Worm (Caenorhabditis elegans) whole organism, mixed stage, embryonic: ENCODE measurements around the gene sri-1.

ENCODE experiments used
- M03D4.4 ChIP-seq: sonication (generic microtip); optimal IDR thresholded peaks from 2 replicates; lab custom pipeline; 2017; ENCODE audit warnings: mild to moderate bottlenecking, missing genetic modification characterization, missing compliant biosample characterization
- blmp-1 ChIP-seq: fragments of 150-350 bp; optimal IDR thresholded peaks from 2 replicates; lab custom pipeline; 2014; ENCODE audit warnings: missing biosample characterization, missing genetic modification characterization
- ceh-39 ChIP-seq: fragments of 150-350 bp; optimal IDR thresholded peaks from 2 replicates; lab custom pipeline; 2014; ENCODE audit warnings: missing biosample characterization, missing genetic modification characterization
- ceh-43 ChIP-seq: fragments of 200-800 bp; sonication (Bioruptor generic); optimal IDR thresholded peaks from 2 replicates; lab custom pipeline; 2018; ENCODE audit warnings: mild to moderate bottlenecking, missing genetic modification characterization, moderate library complexity, missing compliant biosample characterization
- ceh-83 ChIP-seq: fragments of 200-800 bp; sonication (Bioruptor generic); optimal IDR thresholded peaks from 2 replicates; lab custom pipeline; 2018; ENCODE audit warnings: mild to moderate bottlenecking, missing genetic modification characterization, missing compliant biosample characterization
- ces-1 ChIP-seq: fragments of 150-350 bp; optimal IDR thresholded peaks from 2 replicates; lab custom pipeline; 2014; ENCODE audit warnings: missing biosample characterization, missing genetic modification reagents, missing genetic modification characterization
- cnd-1 ChIP-seq: fragments of 200-800 bp; sonication (Bioruptor generic); optimal IDR thresholded peaks from 2 replicates; lab custom pipeline; 2018; ENCODE audit warnings: mild to moderate bottlenecking, missing genetic modification characterization, missing compliant biosample characterization
- elt-3 ChIP-seq: fragments of 150-350 bp; optimal IDR thresholded peaks from 2 replicates; lab custom pipeline; 2014; ENCODE audit warnings: missing biosample characterization, missing genetic modification characterization
- ham-2 ChIP-seq: fragments of 200-800 bp; sonication (Bioruptor generic); optimal IDR thresholded peaks from 2 replicates; lab custom pipeline; 2018; ENCODE audit warnings: mild to moderate bottlenecking, missing genetic modification characterization, missing compliant biosample characterization
- hlh-1 ChIP-seq: fragments of 150-350 bp; optimal IDR thresholded peaks from 2 replicates; lab custom pipeline; 2014; ENCODE audit warnings: missing biosample characterization, missing genetic modification reagents, missing genetic modification characterization
- lin-32 ChIP-seq: fragments of 200-800 bp; sonication (Bioruptor generic); optimal IDR thresholded peaks from 2 replicates; lab custom pipeline; 2018; ENCODE audit warnings: mild to moderate bottlenecking, missing genetic modification characterization, missing compliant biosample characterization
- lsy-2 ChIP-seq: fragments of 150-350 bp; optimal IDR thresholded peaks from 2 replicates; lab custom pipeline; 2014; ENCODE audit warnings: missing biosample characterization, missing genetic modification characterization
- mep-1 ChIP-seq: fragments of 150-350 bp; optimal IDR thresholded peaks from 2 replicates; lab custom pipeline; 2017; ENCODE audit warnings: missing biosample characterization, missing genetic modification reagents, missing genetic modification characterization, inconsistent platforms
- mls-2 ChIP-seq: sonication (generic microtip); optimal IDR thresholded peaks from 2 replicates; lab custom pipeline; 2016; ENCODE audit warnings: mild to moderate bottlenecking, missing genetic modification characterization, moderate library complexity, missing compliant biosample characterization
- nhr-12 ChIP-seq: fragments of 150-350 bp; optimal IDR thresholded peaks from 2 replicates; lab custom pipeline; 2014; ENCODE audit warnings: missing biosample characterization, missing genetic modification characterization
- nhr-2 ChIP-seq: fragments of 150-350 bp; optimal IDR thresholded peaks from 2 replicates; lab custom pipeline; 2014; ENCODE audit warnings: missing biosample characterization, missing genetic modification characterization
- nhr-237 ChIP-seq: fragments of 150-350 bp; optimal IDR thresholded peaks from 2 replicates; lab custom pipeline; 2014; ENCODE audit warnings: missing biosample characterization, missing genetic modification characterization
- nhr-28 ChIP-seq: fragments of 150-350 bp; optimal IDR thresholded peaks from 2 replicates; lab custom pipeline; 2014; ENCODE audit warnings: missing biosample characterization, missing genetic modification characterization
- nhr-76 ChIP-seq: sonication (generic microtip); optimal IDR thresholded peaks from 2 replicates; lab custom pipeline; 2017; ENCODE audit warnings: missing biosample characterization, missing genetic modification characterization
- pha-4 ChIP-seq: fragments of 150-350 bp; optimal IDR thresholded peaks from 2 replicates; lab custom pipeline; 2018; ENCODE audit warnings: missing biosample characterization, missing genetic modification reagents, missing genetic modification characterization
- snpc-4 ChIP-seq: fragments of 150-350 bp; optimal IDR thresholded peaks from 2 replicates; lab custom pipeline; 2014; ENCODE audit warnings: missing biosample characterization, missing genetic modification characterization
- sptf-1 ChIP-seq: sonication (generic microtip); optimal IDR thresholded peaks from 2 replicates; lab custom pipeline; 2017; ENCODE audit warnings: mild to moderate bottlenecking, missing genetic modification characterization, moderate library complexity, missing compliant biosample characterization
- tbx-8 ChIP-seq: fragments of 200-800 bp; sonication (Bioruptor generic); optimal IDR thresholded peaks from 2 replicates; lab custom pipeline; 2018; ENCODE audit warnings: mild to moderate bottlenecking, missing genetic modification characterization, moderate library complexity, missing compliant biosample characterization
- unc-120 ChIP-seq: sonication (generic microtip); optimal IDR thresholded peaks from 2 replicates; lab custom pipeline; 2017; ENCODE audit warnings: missing genetic modification characterization, missing compliant biosample characterization; ENCODE audit not compliant: poor library complexity, severe bottlenecking
- unc-39 ChIP-seq: fragments of 150-350 bp; optimal IDR thresholded peaks from 2 replicates; lab custom pipeline; 2014; ENCODE audit warnings: missing biosample characterization, missing genetic modification characterization
- unc-62 ChIP-seq: fragments of 150-350 bp; optimal IDR thresholded peaks from 2 replicates; lab custom pipeline; 2014; ENCODE audit warnings: missing biosample characterization, missing genetic modification reagents, missing genetic modification characterization
- zip-8 ChIP-seq: fragments of 150-350 bp; optimal IDR thresholded peaks from 2 replicates; lab custom pipeline; 2014; ENCODE audit warnings: missing biosample characterization, missing genetic modification characterization
- ztf-11 ChIP-seq: fragments of 150-350 bp; optimal IDR thresholded peaks from 2 replicates; lab custom pipeline; 2014; ENCODE audit warnings: missing biosample characterization, missing genetic modification characterization

The sri-1 gene

DNA sequence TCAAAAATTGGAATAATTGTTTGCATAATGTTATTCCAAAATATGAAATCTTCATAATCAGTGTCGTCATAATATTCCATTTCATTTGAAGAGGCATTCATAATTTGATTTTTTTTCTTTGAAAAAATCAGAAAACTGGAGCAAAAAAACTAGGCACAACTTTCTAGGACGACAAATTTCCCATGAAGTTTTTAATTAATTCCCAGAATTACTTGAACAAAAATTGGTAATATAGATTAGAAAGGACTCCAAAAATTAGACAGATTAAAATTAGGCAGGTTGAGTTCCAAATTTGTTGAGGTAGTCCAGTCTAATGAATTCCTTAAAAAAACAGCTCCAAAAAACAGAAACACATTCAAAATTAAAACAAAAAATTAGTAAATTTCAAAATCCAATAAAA, 12.5 kb downstream of the sri-1 start, which contains the start of gene srw-57:
TSS of gene srw-57 (minus strand) at position 101 of the 400 bp plus-strand sequence.
- TF ChIP-seq ceh-83 (GFP tag; lab: Kevin White, UChicago): no peak
- no peak for TF ChIP-seq nhr-28
- no peak for TF ChIP-seq elt-3 (tag; lab: Kevin White, UChicago)
- no peak for TF ChIP-seq nhr-76
- TF ChIP-seq mls-2 (tag; lab: Kevin White, UChicago): no peak
- TF ChIP-seq unc-62: no peak
- TF ChIP-seq snpc-4 (tag; lab: Kevin White, UChicago): no peak
- TF ChIP-seq lsy-2 (tag; lab: Kevin White, UChicago): no peak
- no peak for TF ChIP-seq nhr-237
- TF ChIP-seq M03D4.4 (tag; lab: Kevin White, UChicago): no peak
- TF ChIP-seq ztf-11 (tag; lab: Kevin White, UChicago): no peak
- TF ChIP-seq ceh-43 (GFP tag; lab: Kevin White, UChicago): no peak
- no peak for TF ChIP-seq nhr-12
- no peak for TF ChIP-seq blmp-1 (tag; lab: Kevin White, UChicago)
- no peak for TF ChIP-seq tbx-8 (GFP tag; lab: Kevin White, UChicago)

DNA sequence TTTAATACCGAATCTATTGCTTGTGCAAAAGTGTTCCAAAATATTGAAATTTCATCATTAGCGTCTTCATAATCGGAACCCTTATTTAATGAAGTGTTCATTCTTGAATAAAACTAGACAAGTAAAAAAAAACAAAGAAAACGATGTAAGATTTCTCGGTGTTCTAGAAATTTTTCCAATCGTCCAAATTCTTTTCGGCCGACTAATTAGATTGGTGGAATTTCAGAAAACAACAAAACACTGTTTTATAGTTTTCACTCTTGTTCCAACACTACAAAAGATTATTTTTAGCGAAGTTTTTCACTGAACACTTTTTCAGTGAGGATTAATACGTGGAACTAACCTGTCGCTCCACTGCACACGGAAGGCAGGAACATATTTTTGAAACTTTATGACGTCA, 14.7 kb downstream of the sri-1 start, which contains the start of gene srw-56:
TSS of gene srw-56 (minus strand) at position 101 of the 400 bp plus-strand sequence.
- no peak for TF ChIP-seq ceh-83 (GFP tag; lab: Kevin White, UChicago)
- TF ChIP-seq zip-8 (tag; lab: Kevin White, UChicago): no peak
- TF ChIP-seq nhr-28: no peak
- TF ChIP-seq, all 35 proteins: peak for 0

DNA sequence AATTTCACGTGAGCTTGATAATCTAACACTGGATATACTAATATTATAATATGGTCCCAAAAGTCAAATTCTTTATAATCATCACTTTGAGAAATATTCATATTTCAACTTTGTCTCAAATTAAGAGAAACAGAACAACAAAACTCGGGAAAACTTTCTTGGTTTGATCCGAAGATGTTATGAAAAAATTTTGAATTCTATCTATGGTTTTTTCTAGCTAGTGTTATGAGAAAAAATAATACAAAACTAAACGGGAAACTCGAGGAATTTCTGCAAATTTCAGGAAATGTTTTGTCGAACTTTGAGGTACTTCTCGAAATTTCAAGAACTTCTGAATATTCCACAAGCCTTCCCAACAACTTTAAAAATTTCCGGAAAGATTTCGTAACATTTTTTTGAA, 16.5 kb downstream of the sri-1 start, which contains the start of gene srw-59:
TSS of gene srw-59 (minus strand) at position 101 of the 400 bp plus-strand sequence.
- TF ChIP-seq hlh-1 (no peak), unc-120 (no peak), blmp-1 (tag; lab: Kevin White, UChicago) (no peak), unc-62 (no peak), ceh-43 (GFP tag; lab: Kevin White, UChicago) (no peak), cnd-1 (tag; lab: Kevin White, UChicago) (no peak), ces-1 (GFP tag; lab: Kevin White, UChicago) (no peak), nhr-76 (no peak), sptf-1 (tag; lab: Kevin White, UChicago) (no peak), ham-2 (GFP tag; lab: Kevin White, UChicago) (no peak), ceh-39 (tag; lab: Kevin White, UChicago) (no peak), lsy-2 (tag; lab: Kevin White, UChicago) (no peak), lin-32 (no peak), unc-39 (no peak), elt-3 (tag; lab: Kevin White, UChicago) (no peak)

DNA sequence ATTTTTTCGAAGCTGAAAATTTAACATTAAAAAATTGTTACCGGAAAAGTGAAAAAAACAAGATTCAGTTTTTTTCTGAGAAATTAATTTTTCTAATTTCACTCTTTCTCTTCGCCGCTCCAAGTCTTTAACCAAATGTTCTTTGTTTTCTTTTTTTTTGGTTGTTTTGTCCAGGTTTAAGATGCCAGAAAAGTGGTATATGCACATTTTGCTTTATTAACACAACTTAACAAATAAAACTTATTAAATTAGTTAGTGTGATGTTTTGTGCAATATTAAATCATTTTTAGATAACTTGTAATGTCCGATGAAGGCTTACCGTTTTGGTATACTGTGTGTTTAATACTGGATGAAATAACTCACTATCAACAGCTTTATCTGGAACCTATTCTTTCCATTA, 24.3 kb downstream of the sri-1 start, which contains the start of gene srw-53:
TSS of gene srw-53 (plus strand) at position 301 of the 400 bp plus-strand sequence.
- TF ChIP-seq M03D4.4 (tag; lab: Kevin White, UChicago) (no peak), ceh-43 (GFP tag; lab: Kevin White, UChicago) (no peak), lsy-2 (tag; lab: Kevin White, UChicago) (no peak), ceh-83 (GFP tag; lab: Kevin White, UChicago) (no peak), elt-3 (tag; lab: Kevin White, UChicago) (no peak), tbx-8 (GFP tag; lab: Kevin White, UChicago) (no peak), blmp-1 (tag; lab: Kevin White, UChicago) (no peak), sptf-1 (tag; lab: Kevin White, UChicago) (no peak), unc-39 (no peak)

DNA sequence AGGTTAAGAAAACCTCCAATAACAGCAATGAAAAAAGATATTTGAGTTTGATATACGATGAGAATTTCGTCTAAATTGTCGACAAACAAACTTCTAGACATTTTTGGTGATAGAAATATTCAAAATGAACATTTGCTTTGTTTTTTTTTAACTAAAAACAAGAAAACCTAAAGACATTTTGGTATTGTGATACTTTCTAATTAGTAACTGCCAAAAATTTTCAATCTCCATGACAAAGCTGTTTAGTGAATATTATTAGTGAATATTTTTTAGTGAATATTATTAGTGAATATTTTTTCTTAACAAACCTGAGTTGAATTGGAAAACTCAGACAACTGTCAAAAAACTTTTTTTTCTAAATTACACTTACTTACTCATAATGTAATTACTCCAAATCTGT, 27.2 kb downstream of the sri-1 start, which contains the start of gene srw-55:
TSS of gene srw-55 (minus strand) at position 101 of the 400 bp plus-strand sequence.
- TF ChIP-seq nhr-237: no peak
- TF ChIP-seq nhr-76: no peak
- TF ChIP-seq blmp-1 (tag; lab: Kevin White, UChicago): no peak
- no peak for TF ChIP-seq ham-2 (GFP tag; lab: Kevin White, UChicago)
- TF ChIP-seq lin-32: no peak
- no peak for TF ChIP-seq ceh-39 (tag; lab: Kevin White, UChicago)
- no peak for TF ChIP-seq mep-1

DNA sequence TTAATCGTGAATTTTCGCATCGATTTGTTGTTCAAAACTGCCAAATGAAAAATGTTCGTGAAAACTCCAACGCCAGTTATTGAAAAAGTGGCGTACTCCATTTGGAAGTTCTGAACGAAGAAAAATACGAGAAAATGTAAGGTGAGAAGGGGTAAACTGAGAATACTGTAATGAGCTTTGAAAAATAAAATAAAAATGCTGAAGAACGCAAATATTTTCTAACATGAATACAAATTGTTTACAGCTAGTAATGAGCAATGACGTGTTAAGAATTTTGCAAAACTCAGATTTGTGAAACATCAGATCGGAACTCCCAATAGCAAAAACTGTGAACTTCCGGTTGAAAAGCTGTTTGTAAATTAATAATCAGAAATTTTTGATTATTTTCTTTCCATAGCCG, 35.1 kb downstream of the sri-1 start, which contains the start of gene srw-26:
TSS of gene srw-26 (minus strand) at position 101 of the 400 bp plus-strand sequence.
- TF ChIP-seq nhr-12 (no peak), nhr-2 (no peak), blmp-1 (tag; lab: Kevin White, UChicago) (no peak), ham-2 (GFP tag; lab: Kevin White, UChicago) (no peak), ceh-43 (GFP tag; lab: Kevin White, UChicago) (no peak), pha-4 (tag; lab: Kevin White, UChicago) (no peak), M03D4.4 (tag; lab: Kevin White, UChicago) (no peak), ztf-11 (tag; lab: Kevin White, UChicago) (no peak), unc-120 (no peak)
